Worm (Caenorhabditis elegans): ENCODE measurements around the gene C33A12.4.

C33A12.4 gene

DNA sequence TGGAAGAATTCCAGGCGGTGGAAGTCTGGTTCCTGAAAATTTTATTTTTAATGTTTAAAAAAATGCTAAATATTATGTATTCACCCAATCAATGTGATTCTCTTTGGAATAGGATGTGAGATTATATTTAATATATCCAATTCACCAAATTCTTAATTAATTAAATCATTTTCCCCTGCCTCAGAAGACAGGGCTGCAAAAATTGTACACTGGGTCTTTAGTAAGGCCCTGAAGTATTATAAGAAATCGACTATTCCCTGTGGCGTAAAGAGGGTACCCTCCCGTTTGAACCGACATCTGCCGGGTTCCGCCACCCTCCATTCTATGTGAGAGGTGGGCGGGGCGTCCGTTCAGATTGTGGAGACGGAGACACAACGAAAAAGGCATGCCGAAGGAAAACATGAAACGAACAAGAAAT, 861 bp upstream of the C33A12.4 start:
- TF ChIP-seq aly-2 (tag; optimal IDR thresholded peaks at IDR 0.05) (no peak), nhr-10 (tag; optimal IDR thresholded peaks at IDR 0.05) (no peak), ama-1 (optimal IDR thresholded peaks at IDR 0.05) (peak; percentile 91), mbf-1 (tag; optimal IDR thresholded peaks at IDR 0.05) (no peak), unc-62 (GFP tag; optimal IDR thresholded peaks at IDR 0.05) (no peak), nhr-25 (tag; optimal IDR thresholded peaks at IDR 0.05) (peak; percentile 81), gmeb-1 (tag; optimal IDR thresholded peaks at IDR 0.05) (peak; percentile 64), lin-13 (GFP tag; optimal IDR thresholded peaks at IDR 0.05) (peak; percentile 81), ZK546.5 (tag; optimal IDR thresholded peaks at IDR 0.05) (peak; percentile 18), peb-1 (tag; optimal IDR thresholded peaks at IDR 0.05) (peak; percentile 34), fos-1 (tag; optimal IDR thresholded peaks at IDR 0.05) (peak; percentile 25), lin-39 (tag; optimal IDR thresholded peaks at IDR 0.05) (no peak), alr-1 (tag; optimal IDR thresholded peaks at IDR 0.05) (no peak), nhr-77 (tag; optimal IDR thresholded peaks at IDR 0.05) (peak; percentile 1), nhr-21 (tag; optimal IDR thresholded peaks at IDR 0.05) (peak; percentile 86), Y55F3AM.14 (GFP tag; optimal IDR thresholded peaks at IDR 0.05) (peak; percentile 35), dmd-4 (tag; optimal IDR thresholded peaks at IDR 0.05) (no peak), elt-3 (tag; optimal IDR thresholded peaks at IDR 0.05) (no peak), nhr-129 (tag; optimal IDR thresholded peaks at IDR 0.05) (peak; percentile 71), mdl-1 (tag; optimal IDR thresholded peaks at IDR 0.05) (peak; percentile 60 to 68), sma-3 (GFP tag; optimal IDR thresholded peaks at IDR 0.05) (peak; percentile 78), ceh-82 (tag; optimal IDR thresholded peaks at IDR 0.05) (no peak), nhr-237 (tag; optimal IDR thresholded peaks at IDR 0.05) (no peak), blmp-1 (tag; optimal IDR thresholded peaks at IDR 0.05; ENCODE audit: insufficient read depth) (peak; percentile 33), F13H6.1 (tag; optimal IDR thresholded peaks at IDR 0.05) (peak; percentile 74), nhr-11 (tag; optimal IDR thresholded peaks at IDR 0.05) (no peak), lin-11 (tag; optimal IDR thresholded peaks at IDR 0.05) (peak; percentile 70), unc-39 (tag; optimal IDR thresholded peaks at IDR 0.05) (no peak), nhr-6 (tag; optimal IDR thresholded peaks at IDR 0.05) (peak; percentile 44), nhr-12 (tag; optimal IDR thresholded peaks at IDR 0.05) (no peak), ztf-4 (tag; optimal IDR thresholded peaks at IDR 0.05) (peak; percentile 66), nhr-23 (tag; optimal IDR thresholded peaks at IDR 0.05) (no peak), snpc-4 (tag; optimal IDR thresholded peaks at IDR 0.05) (peak; percentile 99), ztf-1 (GFP tag; conservative IDR thresholded peaks at IDR 0.05) (no peak), lsy-2 (tag; optimal IDR thresholded peaks at IDR 0.05) (peak; percentile 62 to 85), mab-5 (tag; optimal IDR thresholded peaks at IDR 0.05) (peak; percentile 10), R02D3.7 (tag; optimal IDR thresholded peaks at IDR 0.05) (peak; percentile 38), ceh-16 (tag; optimal IDR thresholded peaks at IDR 0.05) (peak; percentile 88), egl-27 (tag; optimal IDR thresholded peaks at IDR 0.05) (peak; percentile 67), ztf-11 (tag; optimal IDR thresholded peaks at IDR 0.05) (peak; percentile 18), sem-4 (tag; optimal IDR thresholded peaks at IDR 0.05) (peak; percentile 62), zag-1 (tag; optimal IDR thresholded peaks at IDR 0.05) (peak; percentile 47), sma-9 (GFP tag; optimal IDR thresholded peaks at IDR 0.05) (peak; percentile 87), sma-9 (tag; optimal IDR thresholded peaks at IDR 0.05) (no peak), C34F6.9 (tag; optimal IDR thresholded peaks at IDR 0.05) (peak; percentile 59), crh-2 (tag; optimal IDR thresholded peaks at IDR 0.05) (peak; percentile 85), unc-55 (GFP tag; optimal IDR thresholded peaks at IDR 0.05) (peak; percentile 79), elt-1 (tag; optimal IDR thresholded peaks at IDR 0.05) (no peak), skn-1 (tag; optimal IDR thresholded peaks at IDR 0.05) (no peak)
